Worm (Caenorhabditis elegans) whole organism, midembryonic: Measurements from ENCODE around the gene osm-8.

ENCODE experiments used
- T22C8.4 ChIP-seq: fragments of 200-800 bp; sonication (Bioruptor generic); IDR thresholded peaks from 2 replicates; pipeline ENCODE4 v1.3.6; 2022; ENCODE audit warnings: missing genetic modification characterization, missing compliant biosample characterization
- cog-1 ChIP-seq: sonication (generic microtip); optimal IDR thresholded peaks from 2 replicates; lab custom pipeline; 2016; ENCODE audit warnings: missing genetic modification characterization, missing compliant biosample characterization
- flt-1 ChIP-seq: fragments of 200-800 bp; sonication (Bioruptor generic); IDR thresholded peaks from 2 replicates; pipeline ENCODE4 v1.3.6; 2022; ENCODE audit warnings: missing genetic modification characterization, missing compliant biosample characterization
- klf-2 ChIP-seq: fragments of 200-800 bp; sonication (Bioruptor generic); conservative IDR thresholded peaks from 2 replicates; pipeline ENCODE4 v1.3.6; 2022; ENCODE audit warnings: missing genetic modification reagents, missing genetic modification characterization, missing compliant biosample characterization
- med-1 ChIP-seq: sonication (generic microtip); optimal IDR thresholded peaks from 2 replicates; lab custom pipeline; 2017; ENCODE audit warnings: missing genetic modification characterization, mild to moderate bottlenecking, missing compliant biosample characterization, antibody characterized with exemption, missing genetic modification reagents; ENCODE audit not compliant: insufficient read depth
- ref-1 ChIP-seq: fragments of 200-800 bp; sonication (Bioruptor generic); conservative IDR thresholded peaks from 2 replicates; pipeline ENCODE4 v1.3.6; 2022; ENCODE audit warnings: missing genetic modification reagents, missing genetic modification characterization, missing compliant biosample characterization
- tab-1 ChIP-seq: fragments of 200-800 bp; sonication (Bioruptor generic); IDR thresholded peaks from 2 replicates; pipeline ENCODE4 v1.3.6; 2022; ENCODE audit warnings: missing genetic modification characterization, missing compliant biosample characterization
- ztf-23 ChIP-seq: fragments of 200-800 bp; sonication (Bioruptor generic); IDR thresholded peaks from 2 replicates; pipeline ENCODE4 v1.3.6; 2022; ENCODE audit warnings: missing genetic modification reagents, missing genetic modification characterization, missing compliant biosample characterization
- ztf-29 ChIP-seq: fragments of 200-800 bp; sonication (Bioruptor generic); IDR thresholded peaks from 2 replicates; pipeline ENCODE4 v1.3.6; 2022; ENCODE audit warnings: missing genetic modification reagents, missing genetic modification characterization, missing compliant biosample characterization

DNA sequence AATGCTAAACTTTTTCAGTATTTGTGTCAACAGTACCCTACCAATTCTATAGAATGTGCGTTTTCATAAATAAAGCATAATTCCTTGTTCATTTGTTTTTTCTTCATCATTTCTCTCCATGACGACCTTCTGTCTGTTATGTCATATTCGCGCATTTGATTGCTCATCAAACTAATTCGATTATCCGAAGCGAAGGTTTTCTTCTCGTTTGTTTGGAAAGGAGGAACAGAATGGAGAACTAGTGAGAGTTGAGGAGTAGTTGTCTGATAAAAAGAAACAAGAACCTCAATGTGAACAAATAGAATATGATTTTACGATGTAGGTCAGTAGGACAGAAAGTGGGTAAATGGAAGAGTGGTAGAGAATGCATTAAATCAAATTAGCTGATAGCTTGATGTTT, 42.6 kb downstream of the osm-8 start:
- TF ChIP-seq cog-1 (tag; lab: Kevin White, UChicago) (no peak), ref-1 (GFP tag; lab: Robert Waterston, UW) (no peak), T22C8.4 (GFP tag; lab: Robert Waterston, UW) (no peak), klf-2 (no peak), flt-1 (GFP tag; lab: Robert Waterston, UW) (no peak), ztf-23 (GFP tag; lab: Robert Waterston, UW) (no peak), med-1 (no peak), tab-1 (GFP tag; lab: Robert Waterston, UW) (no peak), ztf-29 (GFP tag; lab: Robert Waterston, UW) (no peak)
